Worm (Caenorhabditis elegans) whole organism, L1 larva: ENCODE data around the gene T19D12.4.

Source experiments
- C16A3.4 ChIP-seq: fragments of 150-350 bp; optimal IDR thresholded peaks from 2 replicates; lab custom pipeline; 2014; ENCODE audit warnings: missing biosample characterization, missing genetic modification characterization
- alr-1 ChIP-seq: fragments of 200-800 bp; sonication (Bioruptor generic); optimal IDR thresholded peaks from 2 replicates; lab custom pipeline; 2018; ENCODE audit warnings: borderline replicate concordance, mild to moderate bottlenecking, missing genetic modification characterization, missing compliant biosample characterization
- aly-2 ChIP-seq: fragments of 150-350 bp; optimal IDR thresholded peaks from 2 replicates; lab custom pipeline; 2014; ENCODE audit warnings: missing biosample characterization, missing genetic modification characterization
- ama-1 ChIP-seq: fragments of 150-350 bp; optimal IDR thresholded peaks from 2 replicates; lab custom pipeline; 2014
- ceh-63 ChIP-seq: fragments of 200-800 bp; sonication (Bioruptor generic); optimal IDR thresholded peaks from 2 replicates; lab custom pipeline; 2018; ENCODE audit warnings: mild to moderate bottlenecking, missing genetic modification characterization, missing compliant biosample characterization
- ceh-8 ChIP-seq: fragments of 200-800 bp; sonication (Bioruptor generic); optimal IDR thresholded peaks from 2 replicates; lab custom pipeline; 2018; ENCODE audit warnings: mild to moderate bottlenecking, missing genetic modification characterization, moderate library complexity, missing compliant biosample characterization
- ceh-82 ChIP-seq, 3 experiments: fragments of 150-350 bp in 1 of 3; sonication (generic microtip) in 2 of 3; optimal IDR thresholded peaks; 2 replicates each; lab custom pipeline; 2014 to 2017; ENCODE audit warnings: missing biosample characterization in 3 of 3, missing genetic modification characterization in 3 of 3
- ceh-88 ChIP-seq: fragments of 200-800 bp; sonication (Bioruptor generic); IDR thresholded peaks from 2 replicates; pipeline ENCODE4 v1.3.6; 2022; ENCODE audit warnings: missing genetic modification characterization, missing compliant biosample characterization
- ceh-90 ChIP-seq: sonication (generic microtip); optimal IDR thresholded peaks from 2 replicates; lab custom pipeline; 2016; ENCODE audit warnings: missing genetic modification characterization, missing compliant biosample characterization
- ces-1 ChIP-seq: fragments of 150-350 bp; optimal IDR thresholded peaks from 2 replicates; lab custom pipeline; 2014; ENCODE audit warnings: missing biosample characterization, missing genetic modification reagents, missing genetic modification characterization
- efl-1 ChIP-seq, 4 experiments: fragments of 150-350 bp; optimal IDR thresholded peaks in 3 of 4; peaks in 1 of 4; 1 replicate in 1 of 4; 2 replicates in 3 of 4; lab custom pipeline; 2014; ENCODE audit warnings: missing biosample characterization in 2 of 4, missing genetic modification characterization in 2 of 4, missing genetic modification reagents in 2 of 4
- elt-2 ChIP-seq: sonication (generic microtip); optimal IDR thresholded peaks from 2 replicates; lab custom pipeline; 2016; ENCODE audit warnings: missing genetic modification characterization, mild to moderate bottlenecking, inconsistent platforms, missing compliant biosample characterization, missing genetic modification reagents
- fkh-10 ChIP-seq: sonication (generic microtip); optimal IDR thresholded peaks from 2 replicates; lab custom pipeline; 2017; ENCODE audit warnings: missing biosample characterization, missing genetic modification reagents, missing genetic modification characterization
- fkh-8 ChIP-seq: sonication (generic microtip); optimal IDR thresholded peaks from 2 replicates; lab custom pipeline; 2016; ENCODE audit warnings: mild to moderate bottlenecking, missing genetic modification characterization, missing compliant biosample characterization
- fos-1 ChIP-seq: fragments of 150-350 bp; optimal IDR thresholded peaks from 2 replicates; lab custom pipeline; 2014; ENCODE audit warnings: missing biosample characterization, missing genetic modification characterization
- grh-1 ChIP-seq: fragments of 200-800 bp; sonication (Bioruptor generic); IDR thresholded peaks from 2 replicates; pipeline ENCODE4 v1.3.6; 2022; ENCODE audit warnings: missing genetic modification reagents, missing genetic modification characterization, missing compliant biosample characterization
- hlh-17 ChIP-seq: fragments of 200-800 bp; sonication (Bioruptor generic); optimal IDR thresholded peaks from 2 replicates; lab custom pipeline; 2018; ENCODE audit warnings: missing genetic modification characterization, mild to moderate bottlenecking, missing compliant biosample characterization, moderate library complexity, borderline replicate concordance
- lin-15B ChIP-seq: fragments of 150-350 bp; sonication (generic microtip); optimal IDR thresholded peaks from 3 replicates; lab custom pipeline; 2014; ENCODE audit warnings: missing biosample characterization, missing genetic modification characterization
- lir-3 ChIP-seq: sonication (generic microtip); optimal IDR thresholded peaks from 2 replicates; lab custom pipeline; 2016; ENCODE audit warnings: mild to moderate bottlenecking, missing genetic modification characterization, moderate library complexity, missing compliant biosample characterization; ENCODE audit not compliant: poor library complexity
- lsy-2 ChIP-seq, 2 experiments: fragments of 150-350 bp; optimal IDR thresholded peaks; 2 replicates each; lab custom pipeline; 2014; ENCODE audit warnings: missing biosample characterization in 2 of 2, missing genetic modification characterization in 2 of 2
- mab-9 ChIP-seq: fragments of 200-800 bp; sonication (Bioruptor generic); IDR thresholded peaks from 2 replicates; pipeline ENCODE4 v1.3.6; 2022; ENCODE audit warnings: missing genetic modification reagents, missing genetic modification characterization, missing compliant biosample characterization
- mef-2 ChIP-seq: fragments of 150-350 bp; optimal IDR thresholded peaks from 2 replicates; lab custom pipeline; 2014; ENCODE audit warnings: missing biosample characterization, missing genetic modification characterization
- nhr-11 ChIP-seq: fragments of 150-350 bp; optimal IDR thresholded peaks from 2 replicates; lab custom pipeline; 2014; ENCODE audit warnings: missing biosample characterization, missing genetic modification characterization
- nhr-20 ChIP-seq: sonication (generic microtip); optimal IDR thresholded peaks from 2 replicates; lab custom pipeline; 2016; ENCODE audit warnings: mild to moderate bottlenecking, missing genetic modification characterization, missing compliant biosample characterization
- nhr-237 ChIP-seq: fragments of 150-350 bp; optimal IDR thresholded peaks from 2 replicates; lab custom pipeline; 2014; ENCODE audit warnings: missing biosample characterization, missing genetic modification characterization
- nhr-71 ChIP-seq: sonication (generic microtip); optimal IDR thresholded peaks from 2 replicates; lab custom pipeline; 2016; ENCODE audit warnings: mild to moderate bottlenecking, missing genetic modification characterization, moderate library complexity, missing compliant biosample characterization
- nhr-85 ChIP-seq: sonication (generic microtip); peaks from one replicate; lab custom pipeline; 2016; ENCODE audit warnings: missing genetic modification characterization, inconsistent platforms, missing compliant biosample characterization
- nhr-90 ChIP-seq: sonication (generic microtip); optimal IDR thresholded peaks from 2 replicates; lab custom pipeline; 2016; ENCODE audit warnings: mild to moderate bottlenecking, missing genetic modification characterization, missing compliant biosample characterization; ENCODE audit not compliant: poor library complexity
- pag-3 ChIP-seq: sonication (generic microtip); optimal IDR thresholded peaks from 2 replicates; lab custom pipeline; 2017; ENCODE audit warnings: missing genetic modification characterization, mild to moderate bottlenecking, missing compliant biosample characterization, antibody characterized with exemption, borderline replicate concordance; ENCODE audit not compliant: insufficient read depth
- pax-3 ChIP-seq: fragments of 200-800 bp; sonication (Bioruptor generic); optimal IDR thresholded peaks from 2 replicates; lab custom pipeline; 2018; ENCODE audit warnings: mild to moderate bottlenecking, missing genetic modification characterization, moderate library complexity, missing compliant biosample characterization
- skn-1 ChIP-seq: fragments of 150-350 bp; optimal IDR thresholded peaks from 2 replicates; lab custom pipeline; 2014; ENCODE audit warnings: missing biosample characterization, missing genetic modification characterization
- snu-23 ChIP-seq: sonication (generic microtip); optimal IDR thresholded peaks from 2 replicates; lab custom pipeline; 2016; ENCODE audit warnings: missing genetic modification characterization, missing compliant biosample characterization
- sup-37 ChIP-seq: fragments of 200-800 bp; sonication (Bioruptor generic); optimal IDR thresholded peaks from 2 replicates; lab custom pipeline; 2018; ENCODE audit warnings: mild to moderate bottlenecking, missing genetic modification characterization, missing compliant biosample characterization
- swsn-7 ChIP-seq: sonication (generic microtip); optimal IDR thresholded peaks from 2 replicates; lab custom pipeline; 2016; ENCODE audit warnings: missing genetic modification characterization, missing compliant biosample characterization
- unc-62 ChIP-seq: fragments of 150-350 bp; optimal IDR thresholded peaks from 2 replicates; lab custom pipeline; 2014; ENCODE audit warnings: missing biosample characterization, missing genetic modification reagents, missing genetic modification characterization
- unc-86 ChIP-seq: sonication (generic microtip); optimal IDR thresholded peaks from 2 replicates; lab custom pipeline; 2016; ENCODE audit warnings: missing genetic modification characterization, missing compliant biosample characterization
- zip-4 ChIP-seq: fragments of 200-800 bp; sonication (Bioruptor generic); optimal IDR thresholded peaks from 2 replicates; lab custom pipeline; 2018; ENCODE audit warnings: mild to moderate bottlenecking, missing genetic modification characterization, moderate library complexity, missing compliant biosample characterization
- ztf-11 ChIP-seq, 2 experiments: sonication (generic microtip); optimal IDR thresholded peaks; 2 replicates each; lab custom pipeline; 2016 to 2017; ENCODE audit warnings: missing genetic modification characterization in 2 of 2, missing biosample characterization in 1 of 2, missing compliant biosample characterization in 1 of 2

Gene T19D12.4

ce11 chrII:6630811-6631210, at the start of gene T19D12.4:
T19D12.4 (plus strand) TSS chrII:6631105.
- no peak for TF ChIP-seq nhr-90 (tag; lab: Kevin White, UChicago)
- no peak for TF ChIP-seq hlh-17 (GFP tag; lab: Kevin White, UChicago)
- TF ChIP-seq elt-2 (tag; lab: Kevin White, UChicago): peak; percentile 82

- TF ChIP-seq efl-1 (optimal IDR thresholded peaks at IDR 0.05; lab: Kevin White, UChicago) (no peak), efl-1 (GFP tag; optimal IDR thresholded peaks at IDR 0.05 in 1 of 2; lab: Kevin White, UChicago) (peak in 1 of 2 experiments; percentile 28), lir-3 (tag; lab: Kevin White, UChicago) (no peak)
Observed at ce11 chrII:6581236-6581635, 49.7 kb upstream of the T19D12.4 start, which contains the start of gene C56C10.6. C56C10.6 (minus strand) TSS chrII:6581336.

ce11 chrII:6582758-6583157, 48.1 kb upstream of the T19D12.4 start, which contains the start of gene C56C10.4:
C56C10.4 (plus strand) TSS chrII:6583058.
- TF ChIP-seq pax-3 (tag; lab: Kevin White, UChicago): no peak
- TF ChIP-seq nhr-237: no peak
- TF ChIP-seq ceh-90 (tag; lab: Kevin White, UChicago): no peak
- TF ChIP-seq mab-9 (GFP tag; lab: Robert Waterston, UW): no peak
- no peak for TF ChIP-seq ceh-8 (GFP tag; lab: Kevin White, UChicago)
- no peak for TF ChIP-seq ceh-88
- no peak for TF ChIP-seq efl-1 (optimal IDR thresholded peaks at IDR 0.05; lab: Kevin White, UChicago)
- TF ChIP-seq efl-1 (GFP tag; optimal IDR thresholded peaks at IDR 0.05 in 1 of 2; lab: Kevin White, UChicago): no peak
- TF ChIP-seq swsn-7 (tag; lab: Kevin White, UChicago): no peak
- TF ChIP-seq ceh-63 (GFP tag; lab: Kevin White, UChicago): no peak
- no peak for TF ChIP-seq nhr-11 (tag; lab: Kevin White, UChicago)
- no peak for TF ChIP-seq lir-3 (tag; lab: Kevin White, UChicago)
- TF ChIP-seq ceh-82 (tag; optimal IDR thresholded peaks at IDR 0.05; lab: Kevin White, UChicago): no peak
- TF ChIP-seq fkh-8: no peak
- TF ChIP-seq ztf-11 (tag; optimal IDR thresholded peaks at IDR 0.05; lab: Kevin White, UChicago): no peak
- TF ChIP-seq zip-4 (GFP tag; lab: Kevin White, UChicago): no peak
- TF ChIP-seq, all 84 proteins: peak for 0

- TF ChIP-seq nhr-71 (peak; percentile 11), lin-15B (tag; lab: Kevin White, UChicago) (no peak), lsy-2 (tag; optimal IDR thresholded peaks at IDR 0.05; lab: Kevin White, UChicago) (peak in 1 of 2 experiments; percentile 15), fos-1 (tag; lab: Kevin White, UChicago) (no peak), nhr-20 (tag; lab: Kevin White, UChicago) (peak; percentile 1), ama-1 (peak; percentile 62), elt-2 (tag; lab: Kevin White, UChicago) (peak; percentile 30), ztf-11 (tag; optimal IDR thresholded peaks at IDR 0.05; lab: Kevin White, UChicago) (peak in 1 of 2 experiments; percentile 3), nhr-90 (tag; lab: Kevin White, UChicago) (peak; percentile 39), ceh-82 (tag; optimal IDR thresholded peaks at IDR 0.05; lab: Kevin White, UChicago) (peak in 1 of 3 experiments; percentile 16), aly-2 (tag; lab: Kevin White, UChicago) (peak; percentile 75), nhr-85 (tag; lab: Kevin White, UChicago) (peak; percentile 24), snu-23 (GFP tag; lab: Kevin White, UChicago) (peak; percentile 32), unc-86 (tag; lab: Kevin White, UChicago) (no peak), C16A3.4 (tag; lab: Kevin White, UChicago) (no peak), fkh-8 (no peak)
Observed at ce11 chrII:6587264-6587870, 43.5 kb upstream of the T19D12.4 start, which contains the start of gene C56C10.7. C56C10.7 (minus strand) TSS chrII:6587575.

- TF ChIP-seq ces-1 (GFP tag; lab: Kevin White, UChicago) (no peak), mef-2 (tag; lab: Kevin White, UChicago) (peak; percentile 67), fkh-10 (GFP tag; lab: Kevin White, UChicago) (peak; percentile 86), alr-1 (no peak), grh-1 (peak; percentile 95), lir-3 (tag; lab: Kevin White, UChicago) (peak; percentile 89), zip-4 (GFP tag; lab: Kevin White, UChicago) (peak; percentile 99), lin-15B (tag; lab: Kevin White, UChicago) (peak; percentile 71), unc-86 (tag; lab: Kevin White, UChicago) (peak; percentile 95), pag-3 (tag; lab: Kevin White, UChicago) (no peak), sup-37 (peak; percentile 75), skn-1 (peak; percentile 80), mab-9 (GFP tag; lab: Robert Waterston, UW) (peak; percentile 65), unc-62 (GFP tag; lab: Kevin White, UChicago) (no peak), lsy-2 (tag; optimal IDR thresholded peaks at IDR 0.05; lab: Kevin White, UChicago) (peak; percentile 94 to 96)
Observed at ce11 chrII:6588605-6589292, 42.2 kb upstream of the T19D12.4 start, which contains the start of gene icd-1. icd-1 (minus strand) TSS chrII:6588655.
